Worm (Caenorhabditis elegans) whole organism, L3 larva: Measurements from ENCODE around the gene T04F3.3.
A peak's percentile ranks its signal among the peaks of the same experiment; 100 is the strongest.

ENCODE experiments used
- ZK546.5 ChIP-seq: sonication (generic microtip); optimal IDR thresholded peaks from 2 replicates; lab custom pipeline; 2017; ENCODE audit warnings: missing biosample characterization, missing genetic modification characterization
- aly-2 ChIP-seq: fragments of 150-350 bp; optimal IDR thresholded peaks from 2 replicates; lab custom pipeline; 2014; ENCODE audit warnings: missing biosample characterization, missing genetic modification characterization
- ama-1 ChIP-seq: fragments of 150-350 bp; optimal IDR thresholded peaks from 2 replicates; lab custom pipeline; 2018
- ceh-16 ChIP-seq: sonication (generic microtip); optimal IDR thresholded peaks from 2 replicates; lab custom pipeline; 2017; ENCODE audit warnings: missing biosample characterization, missing genetic modification characterization
- ceh-28 ChIP-seq: fragments of 150-350 bp; optimal IDR thresholded peaks from 2 replicates; lab custom pipeline; 2014; ENCODE audit warnings: missing biosample characterization, missing genetic modification reagents, missing genetic modification characterization
- ceh-82 ChIP-seq: fragments of 150-350 bp; optimal IDR thresholded peaks from 2 replicates; lab custom pipeline; 2014; ENCODE audit warnings: missing biosample characterization, missing genetic modification characterization
- ceh-9 ChIP-seq: sonication (generic microtip); optimal IDR thresholded peaks from 2 replicates; lab custom pipeline; 2018; ENCODE audit warnings: missing biosample characterization, missing genetic modification characterization
- egl-27 ChIP-seq: sonication (generic microtip); optimal IDR thresholded peaks from 4 replicates; lab custom pipeline; 2017; ENCODE audit warnings: missing biosample characterization, missing genetic modification reagents, missing genetic modification characterization
- egl-5 ChIP-seq: fragments of 150-350 bp; optimal IDR thresholded peaks from 2 replicates; lab custom pipeline; 2017; ENCODE audit warnings: missing biosample characterization, missing genetic modification reagents, missing genetic modification characterization, inconsistent platforms
- elt-1 ChIP-seq: fragments of 150-350 bp; optimal IDR thresholded peaks from 2 replicates; lab custom pipeline; 2014; ENCODE audit warnings: missing biosample characterization, missing genetic modification characterization
- elt-2 ChIP-seq: sonication (generic microtip); optimal IDR thresholded peaks from 2 replicates; lab custom pipeline; 2016; ENCODE audit warnings: missing genetic modification reagents, mild to moderate bottlenecking, missing genetic modification characterization, missing compliant biosample characterization
- elt-3 ChIP-seq, 3 experiments: fragments of 150-350 bp in 1 of 3; sonication (generic microtip) in 2 of 3; optimal IDR thresholded peaks; 2 replicates in 2 of 3; 4 replicates in 1 of 3; lab custom pipeline; 2014 to 2017; ENCODE audit warnings: missing biosample characterization in 3 of 3, missing genetic modification characterization in 3 of 3
- eor-1 ChIP-seq, 2 experiments: fragments of 150-350 bp; optimal IDR thresholded peaks; 2 replicates each; lab custom pipeline; 2014 to 2018; ENCODE audit warnings: missing biosample characterization in 2 of 2, missing genetic modification characterization in 2 of 2
- fkh-2 ChIP-seq: fragments of 150-350 bp; optimal IDR thresholded peaks from 2 replicates; lab custom pipeline; 2014; ENCODE audit warnings: missing biosample characterization, missing genetic modification reagents, missing genetic modification characterization
- fos-1 ChIP-seq: fragments of 150-350 bp; optimal IDR thresholded peaks from 2 replicates; lab custom pipeline; 2014; ENCODE audit warnings: missing biosample characterization, missing genetic modification characterization
- hmg-11 ChIP-seq: sonication (generic microtip); optimal IDR thresholded peaks from 2 replicates; lab custom pipeline; 2016; ENCODE audit warnings: missing genetic modification characterization, missing compliant biosample characterization
- jun-1 ChIP-seq: fragments of 150-350 bp; optimal IDR thresholded peaks from 2 replicates; lab custom pipeline; 2014; ENCODE audit warnings: missing biosample characterization, missing genetic modification reagents, missing genetic modification characterization
- lin-15B ChIP-seq: fragments of 150-350 bp; optimal IDR thresholded peaks from 2 replicates; lab custom pipeline; 2014; ENCODE audit warnings: missing biosample characterization, missing genetic modification characterization
- lin-39 ChIP-seq: fragments of 150-350 bp; optimal IDR thresholded peaks from 2 replicates; lab custom pipeline; 2018; ENCODE audit warnings: missing biosample characterization, missing genetic modification reagents, missing genetic modification characterization
- lsy-12 ChIP-seq: sonication (generic microtip); optimal IDR thresholded peaks from 2 replicates; lab custom pipeline; 2016; ENCODE audit warnings: mild to moderate bottlenecking, missing genetic modification characterization, missing compliant biosample characterization
- mdl-1 ChIP-seq: fragments of 150-350 bp; optimal IDR thresholded peaks from 2 replicates; lab custom pipeline; 2014; ENCODE audit warnings: missing biosample characterization, missing genetic modification characterization
- mml-1 ChIP-seq: fragments of 150-350 bp; sonication (generic microtip); optimal IDR thresholded peaks from 3 replicates; lab custom pipeline; 2014; ENCODE audit warnings: missing biosample characterization, missing genetic modification characterization
- nfya-1 ChIP-seq: sonication (generic microtip); optimal IDR thresholded peaks from 2 replicates; lab custom pipeline; 2017; ENCODE audit warnings: missing genetic modification characterization, mild to moderate bottlenecking, missing compliant biosample characterization, antibody characterized with exemption, moderate library complexity; ENCODE audit not compliant: insufficient read depth
- nhr-11 ChIP-seq: fragments of 150-350 bp; optimal IDR thresholded peaks from 2 replicates; lab custom pipeline; 2014; ENCODE audit warnings: missing biosample characterization, missing genetic modification characterization
- nhr-12 ChIP-seq: fragments of 150-350 bp; optimal IDR thresholded peaks from 2 replicates; lab custom pipeline; 2014; ENCODE audit warnings: missing biosample characterization, missing genetic modification characterization
- nhr-23 ChIP-seq: fragments of 150-350 bp; optimal IDR thresholded peaks from 2 replicates; lab custom pipeline; 2014; ENCODE audit warnings: missing biosample characterization, missing genetic modification reagents, missing genetic modification characterization
- nhr-237 ChIP-seq: fragments of 150-350 bp; optimal IDR thresholded peaks from 2 replicates; lab custom pipeline; 2014; ENCODE audit warnings: missing biosample characterization, missing genetic modification characterization
- nhr-25 ChIP-seq: sonication (generic microtip); optimal IDR thresholded peaks from 2 replicates; lab custom pipeline; 2017; ENCODE audit warnings: missing biosample characterization, missing genetic modification characterization
- nhr-28 ChIP-seq: fragments of 150-350 bp; optimal IDR thresholded peaks from 2 replicates; lab custom pipeline; 2014; ENCODE audit warnings: missing biosample characterization, missing genetic modification characterization
- nhr-67 ChIP-seq: fragments of 150-350 bp; optimal IDR thresholded peaks from 2 replicates; lab custom pipeline; 2014; ENCODE audit warnings: missing biosample characterization, missing genetic modification characterization
- nhr-76 ChIP-seq: fragments of 150-350 bp; sonication (generic microtip); optimal IDR thresholded peaks from 5 replicates; lab custom pipeline; 2014; ENCODE audit warnings: missing biosample characterization, missing genetic modification characterization
- nhr-77 ChIP-seq: fragments of 150-350 bp; optimal IDR thresholded peaks from 2 replicates; lab custom pipeline; 2014; ENCODE audit warnings: missing biosample characterization, missing genetic modification characterization
- pha-4 ChIP-seq: fragments of 150-350 bp; optimal IDR thresholded peaks from 2 replicates; lab custom pipeline; 2014; ENCODE audit warnings: missing biosample characterization, missing genetic modification reagents, missing genetic modification characterization
- pqm-1 ChIP-seq: fragments of 150-350 bp; optimal IDR thresholded peaks from 2 replicates; lab custom pipeline; 2017; ENCODE audit warnings: missing biosample characterization, missing genetic modification characterization, inconsistent platforms
- sea-2 ChIP-seq: fragments of 150-350 bp; sonication (generic microtip); optimal IDR thresholded peaks from 4 replicates; lab custom pipeline; 2014; ENCODE audit warnings: missing biosample characterization, missing genetic modification reagents, missing genetic modification characterization
- skn-1 ChIP-seq: fragments of 150-350 bp; optimal IDR thresholded peaks from 2 replicates; lab custom pipeline; 2014; ENCODE audit warnings: missing biosample characterization, missing genetic modification characterization
- snpc-4 ChIP-seq: fragments of 150-350 bp; optimal IDR thresholded peaks from 2 replicates; lab custom pipeline; 2014; ENCODE audit warnings: missing biosample characterization, missing genetic modification characterization
- tbx-2 ChIP-seq: sonication (generic microtip); optimal IDR thresholded peaks from 2 replicates; lab custom pipeline; 2016; ENCODE audit warnings: mild to moderate bottlenecking, missing genetic modification characterization, missing compliant biosample characterization
- unc-39 ChIP-seq: sonication (generic microtip); optimal IDR thresholded peaks from 4 replicates; lab custom pipeline; 2017; ENCODE audit warnings: missing biosample characterization, missing genetic modification characterization
- unc-62 ChIP-seq: fragments of 150-350 bp; sonication (generic microtip); optimal IDR thresholded peaks from 4 replicates; lab custom pipeline; 2014; ENCODE audit warnings: missing biosample characterization, missing genetic modification reagents, missing genetic modification characterization
- zag-1 ChIP-seq: fragments of 150-350 bp; optimal IDR thresholded peaks from 2 replicates; lab custom pipeline; 2014; ENCODE audit warnings: missing biosample characterization, missing genetic modification characterization
- ztf-11 ChIP-seq: fragments of 150-350 bp; optimal IDR thresholded peaks from 2 replicates; lab custom pipeline; 2014; ENCODE audit warnings: missing biosample characterization, missing genetic modification characterization

Gene T04F3.3

ce11 chrV:11777846-11778245 is 19.1 kb downstream of the T04F3.3 start:
- TF ChIP-seq unc-62 (GFP tag; lab: Kevin White, UChicago) = no peak
- TF ChIP-seq ama-1 (lab: Kevin White, UChicago) = no peak
- no peak for TF ChIP-seq lin-39 (tag; lab: Kevin White, UChicago)
- no peak for TF ChIP-seq ceh-28 (tag; lab: Kevin White, UChicago)
- no peak for TF ChIP-seq nhr-67 (tag; lab: Kevin White, UChicago)
- no peak for TF ChIP-seq ceh-9 (tag; lab: Kevin White, UChicago)
- no peak for TF ChIP-seq nhr-28 (tag; lab: Kevin White, UChicago)
- peak; percentile 13 for TF ChIP-seq pqm-1
- TF ChIP-seq nhr-12 (tag; lab: Kevin White, UChicago) = no peak
- TF ChIP-seq nfya-1 (tag; lab: Kevin White, UChicago) = peak; percentile 19
- TF ChIP-seq ceh-16 (tag; lab: Kevin White, UChicago) = no peak
- TF ChIP-seq eor-1 (tag; optimal IDR thresholded peaks at IDR 0.05; lab: Kevin White, UChicago) = no peak
- TF ChIP-seq ztf-11 (tag; lab: Kevin White, UChicago) = no peak
- no peak for TF ChIP-seq hmg-11 (tag; lab: Kevin White, UChicago)
- peak in 1 of 3 experiments; percentile 42 for TF ChIP-seq elt-3 (tag; optimal IDR thresholded peaks at IDR 0.05; lab: Kevin White, UChicago)
- no peak for TF ChIP-seq nhr-25 (tag; lab: Kevin White, UChicago)
- no peak for TF ChIP-seq nhr-11
- TF ChIP-seq pha-4 (tag; lab: Kevin White, UChicago) = peak; percentile 6
- TF ChIP-seq nhr-23 (tag; lab: Kevin White, UChicago) = no peak
- no peak for TF ChIP-seq lsy-12 (tag; lab: Kevin White, UChicago)
- TF ChIP-seq nhr-77 (tag; lab: Kevin White, UChicago) = no peak
- no peak for TF ChIP-seq ZK546.5 (tag; lab: Kevin White, UChicago)
- peak; percentile 62 for TF ChIP-seq elt-2 (tag; lab: Kevin White, UChicago)
- no peak for TF ChIP-seq snpc-4 (tag; lab: Kevin White, UChicago)
- no peak for TF ChIP-seq fos-1
- TF ChIP-seq egl-5 = peak; percentile 47
- TF ChIP-seq nhr-76 = no peak
- TF ChIP-seq skn-1 = no peak
- TF ChIP-seq nhr-237 (tag; lab: Kevin White, UChicago) = no peak
- TF ChIP-seq unc-39 (tag; lab: Kevin White, UChicago) = no peak
- TF ChIP-seq ceh-82 (tag; lab: Kevin White, UChicago) = no peak

ce11 chrV:11779310-11779709 is 20.6 kb downstream of the T04F3.3 start:
- TF ChIP-seq lsy-12 (tag; lab: Kevin White, UChicago) (no peak), egl-27 (no peak), nhr-28 (tag; lab: Kevin White, UChicago) (no peak), nhr-77 (tag; lab: Kevin White, UChicago) (no peak), fos-1 (no peak), tbx-2 (no peak), elt-2 (tag; lab: Kevin White, UChicago) (no peak), ceh-82 (tag; lab: Kevin White, UChicago) (no peak), unc-62 (GFP tag; lab: Kevin White, UChicago) (no peak), elt-1 (tag; lab: Kevin White, UChicago) (peak; percentile 95), nhr-237 (tag; lab: Kevin White, UChicago) (no peak), nhr-25 (tag; lab: Kevin White, UChicago) (peak; percentile 73), nhr-23 (tag; lab: Kevin White, UChicago) (peak; percentile 51), snpc-4 (tag; lab: Kevin White, UChicago) (no peak), nhr-76 (no peak)

- TF ChIP-seq lin-15B (tag; lab: Kevin White, UChicago) (no peak), elt-3 (tag; optimal IDR thresholded peaks at IDR 0.05; lab: Kevin White, UChicago) (no peak), unc-62 (GFP tag; lab: Kevin White, UChicago) (peak; percentile 89), ceh-82 (tag; lab: Kevin White, UChicago) (no peak), egl-5 (no peak)
Measured at ce11 chrV:11779810-11780209, 21.1 kb downstream of the T04F3.3 start.

- TF ChIP-seq fos-1 = no peak
- no peak for TF ChIP-seq mml-1 (tag; lab: Kevin White, UChicago)
- TF ChIP-seq nhr-11 = no peak
- TF ChIP-seq elt-1 (tag; lab: Kevin White, UChicago) = peak; percentile 0
- TF ChIP-seq egl-5 = peak; percentile 64
- TF ChIP-seq lin-39 (tag; lab: Kevin White, UChicago) = peak; percentile 96
- peak; percentile 60 for TF ChIP-seq elt-2 (tag; lab: Kevin White, UChicago)
- no peak for TF ChIP-seq jun-1 (tag; lab: Kevin White, UChicago)
- TF ChIP-seq fkh-2 (tag; lab: Kevin White, UChicago) = no peak
- TF ChIP-seq nhr-23 (tag; lab: Kevin White, UChicago) = peak; percentile 60
- TF ChIP-seq elt-3 (tag; optimal IDR thresholded peaks at IDR 0.05; lab: Kevin White, UChicago) = peak in 1 of 3 experiments; percentile 4
- TF ChIP-seq hmg-11 (tag; lab: Kevin White, UChicago) = peak; percentile 98
- no peak for TF ChIP-seq eor-1 (tag; optimal IDR thresholded peaks at IDR 0.05; lab: Kevin White, UChicago)
- no peak for TF ChIP-seq ztf-11 (tag; lab: Kevin White, UChicago)
- TF ChIP-seq lin-15B (tag; lab: Kevin White, UChicago) = peak; percentile 43
- no peak for TF ChIP-seq nhr-28 (tag; lab: Kevin White, UChicago)
- TF ChIP-seq ZK546.5 (tag; lab: Kevin White, UChicago) = no peak
- TF ChIP-seq zag-1 = no peak
- no peak for TF ChIP-seq aly-2 (tag; lab: Kevin White, UChicago)
- peak; percentile 85 for TF ChIP-seq lsy-12 (tag; lab: Kevin White, UChicago)
- TF ChIP-seq pha-4 (tag; lab: Kevin White, UChicago) = peak; percentile 78
- no peak for TF ChIP-seq sea-2
- no peak for TF ChIP-seq unc-62 (GFP tag; lab: Kevin White, UChicago)
- peak; percentile 42 for TF ChIP-seq ceh-16 (tag; lab: Kevin White, UChicago)
- TF ChIP-seq snpc-4 (tag; lab: Kevin White, UChicago) = peak; percentile 45
- TF ChIP-seq mdl-1 (tag; lab: Kevin White, UChicago) = no peak
- no peak for TF ChIP-seq nhr-67 (tag; lab: Kevin White, UChicago)
- peak; percentile 46 for TF ChIP-seq pqm-1
Measured at ce11 chrV:11782809-11783440, 24.2 kb downstream of the T04F3.3 start, which contains the start of gene F55A11.11. F55A11.11 (plus strand) TSS chrV:11783149.
